Worm (Caenorhabditis elegans) whole organism, L2 larva: ENCODE results near the gene ptr-1.

ENCODE experiments used
- R02D3.7 ChIP-seq: fragments of 150-350 bp; optimal IDR thresholded peaks from 2 replicates; lab custom pipeline; 2014; ENCODE audit warnings: missing biosample characterization, missing genetic modification characterization
- Y55F3AM.14 ChIP-seq: fragments of 200-800 bp; sonication (Bioruptor generic); optimal IDR thresholded peaks from 2 replicates; lab custom pipeline; 2018; ENCODE audit warnings: mild to moderate bottlenecking, missing genetic modification characterization, missing compliant biosample characterization
- ZK546.5 ChIP-seq: sonication (generic microtip); optimal IDR thresholded peaks from 2 replicates; lab custom pipeline; 2017; ENCODE audit warnings: missing biosample characterization, missing genetic modification characterization
- alr-1 ChIP-seq: fragments of 150-350 bp; optimal IDR thresholded peaks from 2 replicates; lab custom pipeline; 2014; ENCODE audit warnings: missing biosample characterization, missing genetic modification characterization
- aly-2 ChIP-seq: fragments of 150-350 bp; optimal IDR thresholded peaks from 2 replicates; lab custom pipeline; 2014; ENCODE audit warnings: missing biosample characterization, missing genetic modification characterization
- crh-2 ChIP-seq: sonication (generic microtip); optimal IDR thresholded peaks from 2 replicates; lab custom pipeline; 2017; ENCODE audit warnings: missing biosample characterization, missing genetic modification characterization
- dmd-4 ChIP-seq: sonication (generic microtip); optimal IDR thresholded peaks from 2 replicates; lab custom pipeline; 2017; ENCODE audit warnings: missing biosample characterization, missing genetic modification characterization
- elt-3 ChIP-seq: sonication (generic microtip); optimal IDR thresholded peaks from 2 replicates; lab custom pipeline; 2017; ENCODE audit warnings: missing biosample characterization, missing genetic modification characterization
- fos-1 ChIP-seq: fragments of 150-350 bp; optimal IDR thresholded peaks from 2 replicates; lab custom pipeline; 2014; ENCODE audit warnings: missing biosample characterization, missing genetic modification characterization
- gmeb-1 ChIP-seq: fragments of 150-350 bp; optimal IDR thresholded peaks from 2 replicates; lab custom pipeline; 2014; ENCODE audit warnings: missing biosample characterization, missing genetic modification characterization
- lin-13 ChIP-seq: fragments of 150-350 bp; optimal IDR thresholded peaks from 2 replicates; lab custom pipeline; 2014; ENCODE audit warnings: missing biosample characterization, missing genetic modification reagents, missing genetic modification characterization
- lin-39 ChIP-seq: fragments of 150-350 bp; optimal IDR thresholded peaks from 2 replicates; lab custom pipeline; 2014; ENCODE audit warnings: missing biosample characterization, missing genetic modification reagents, missing genetic modification characterization
- mbf-1 ChIP-seq: sonication (generic microtip); optimal IDR thresholded peaks from 2 replicates; lab custom pipeline; 2017; ENCODE audit warnings: missing biosample characterization, missing genetic modification characterization
- nhr-11 ChIP-seq: fragments of 150-350 bp; optimal IDR thresholded peaks from 2 replicates; lab custom pipeline; 2014; ENCODE audit warnings: missing biosample characterization, missing genetic modification characterization
- nhr-129 ChIP-seq: fragments of 150-350 bp; optimal IDR thresholded peaks from 2 replicates; lab custom pipeline; 2014; ENCODE audit warnings: missing biosample characterization, missing genetic modification characterization
- nhr-21 ChIP-seq: fragments of 150-350 bp; optimal IDR thresholded peaks from 2 replicates; lab custom pipeline; 2014; ENCODE audit warnings: missing biosample characterization, missing genetic modification characterization
- nhr-25 ChIP-seq: fragments of 150-350 bp; sonication (generic microtip); optimal IDR thresholded peaks from 3 replicates; lab custom pipeline; 2014; ENCODE audit warnings: missing biosample characterization, missing genetic modification characterization
- nhr-6 ChIP-seq: fragments of 150-350 bp; optimal IDR thresholded peaks from 2 replicates; lab custom pipeline; 2014; ENCODE audit warnings: missing biosample characterization, missing genetic modification characterization
- nhr-77 ChIP-seq: fragments of 150-350 bp; optimal IDR thresholded peaks from 2 replicates; lab custom pipeline; 2014; ENCODE audit warnings: missing biosample characterization, missing genetic modification characterization
- peb-1 ChIP-seq: fragments of 150-350 bp; optimal IDR thresholded peaks from 2 replicates; lab custom pipeline; 2014; ENCODE audit warnings: missing biosample characterization, missing genetic modification characterization
- sem-4 ChIP-seq: fragments of 150-350 bp; optimal IDR thresholded peaks from 2 replicates; lab custom pipeline; 2014; ENCODE audit warnings: missing biosample characterization, missing genetic modification reagents, missing genetic modification characterization
- skn-1 ChIP-seq: sonication (generic microtip); optimal IDR thresholded peaks from 2 replicates; lab custom pipeline; 2017; ENCODE audit warnings: missing biosample characterization, missing genetic modification characterization
- sma-3 ChIP-seq: sonication (generic microtip); optimal IDR thresholded peaks from 2 replicates; lab custom pipeline; 2016; ENCODE audit warnings: missing genetic modification reagents, missing genetic modification characterization, missing compliant biosample characterization
- sma-9 ChIP-seq, 2 experiments: fragments of 150-350 bp in 1 of 2; sonication (generic microtip) in 1 of 2; optimal IDR thresholded peaks; 2 replicates each; lab custom pipeline; 2014 to 2016; ENCODE audit warnings: missing genetic modification characterization in 2 of 2, mild to moderate bottlenecking in 1 of 2, missing biosample characterization in 1 of 2, missing compliant biosample characterization in 1 of 2, missing genetic modification reagents in 1 of 2, moderate library complexity in 1 of 2
- snpc-4 ChIP-seq: fragments of 150-350 bp; optimal IDR thresholded peaks from 2 replicates; lab custom pipeline; 2014; ENCODE audit warnings: missing biosample characterization, missing genetic modification characterization
- ztf-11 ChIP-seq: sonication (generic microtip); optimal IDR thresholded peaks from 2 replicates; lab custom pipeline; 2017; ENCODE audit warnings: missing biosample characterization, missing genetic modification characterization
- ztf-4 ChIP-seq: fragments of 150-350 bp; optimal IDR thresholded peaks from 2 replicates; lab custom pipeline; 2014; ENCODE audit warnings: missing biosample characterization, missing genetic modification characterization

The ptr-1 gene

DNA sequence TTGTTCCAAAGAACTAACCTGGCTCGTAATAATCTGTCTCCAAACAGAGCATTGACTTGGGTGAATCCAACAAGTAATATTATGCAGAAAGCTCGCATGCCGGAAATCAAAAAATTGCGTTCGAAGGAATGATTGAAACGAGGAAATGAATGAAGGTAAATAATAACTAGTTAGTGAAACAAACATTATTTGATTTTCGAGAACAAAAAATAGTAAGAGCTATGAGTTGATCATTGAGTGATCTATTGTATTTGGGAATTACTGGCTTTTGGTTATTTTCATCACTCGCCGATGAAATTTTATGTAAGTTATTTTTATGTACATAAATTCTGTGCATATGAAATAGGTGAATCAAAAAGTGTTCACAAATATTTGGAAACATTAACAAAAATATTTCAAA lies 26.7 kb downstream of the ptr-1 start, which contains the start of gene B0222.5:
B0222.5 (minus strand) TSS at position 101 of the 400 bp plus-strand sequence.
- TF ChIP-seq aly-2, result no peak
- TF ChIP-seq dmd-4 (tag; lab: Kevin White, UChicago), result no peak
- no peak for TF ChIP-seq lin-39
- TF ChIP-seq snpc-4 (tag; lab: Kevin White, UChicago), result no peak
- no peak for TF ChIP-seq elt-3 (tag; lab: Kevin White, UChicago)
- TF ChIP-seq, all 48 proteins: peak for 0

DNA sequence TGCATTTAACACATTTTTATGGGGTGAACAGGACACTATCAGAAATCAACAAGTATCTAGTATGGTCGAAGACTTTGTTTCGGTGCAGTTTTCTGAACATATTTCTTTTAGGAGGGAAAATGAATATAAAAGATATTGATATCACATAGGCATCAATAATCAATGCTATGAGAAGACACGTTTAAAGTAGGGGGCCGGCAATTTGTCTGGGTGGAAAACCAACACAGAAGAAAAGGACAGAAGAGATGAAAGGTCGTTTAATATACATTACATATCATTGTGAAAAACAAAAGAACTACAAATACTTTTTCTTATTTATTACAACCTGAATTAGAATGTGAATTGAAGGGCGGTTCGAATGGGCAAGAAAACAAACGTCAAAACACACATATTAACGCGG lies 29.2 kb downstream of the ptr-1 start:
- TF ChIP-seq sma-9 (GFP tag; optimal IDR thresholded peaks at IDR 0.05; lab: Kevin White, UChicago), result peak; percentile 67
- no peak for TF ChIP-seq sma-9 (tag; optimal IDR thresholded peaks at IDR 0.05; lab: Kevin White, UChicago)
- TF ChIP-seq dmd-4 (tag; lab: Kevin White, UChicago), result no peak

DNA sequence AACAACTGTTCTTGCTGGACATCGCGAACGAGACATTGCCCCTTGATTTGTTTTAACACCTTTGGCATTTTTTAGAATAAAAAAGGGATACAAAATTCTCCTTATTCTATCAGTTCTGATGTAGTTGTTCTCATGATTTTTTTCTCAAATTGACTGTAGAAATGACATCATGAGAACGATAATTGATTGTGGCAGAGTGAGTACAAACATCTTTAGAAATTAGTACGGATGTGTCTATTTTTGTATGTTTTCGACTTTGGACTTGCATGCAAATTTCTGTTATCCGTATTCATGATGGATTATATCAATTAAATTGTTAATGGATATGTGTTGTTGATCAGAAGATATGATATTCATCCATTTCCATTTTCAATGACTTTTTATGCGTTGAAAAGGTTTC lies 33.4 kb downstream of the ptr-1 start:
- peak; percentile 54 for TF ChIP-seq sma-9 (GFP tag; optimal IDR thresholded peaks at IDR 0.05; lab: Kevin White, UChicago)
- no peak for TF ChIP-seq sma-9 (tag; optimal IDR thresholded peaks at IDR 0.05; lab: Kevin White, UChicago)
- TF ChIP-seq nhr-25 (tag; lab: Kevin White, UChicago), result no peak
- no peak for TF ChIP-seq mbf-1 (tag; lab: Kevin White, UChicago)
- TF ChIP-seq alr-1 (tag; lab: Kevin White, UChicago), result no peak

DNA sequence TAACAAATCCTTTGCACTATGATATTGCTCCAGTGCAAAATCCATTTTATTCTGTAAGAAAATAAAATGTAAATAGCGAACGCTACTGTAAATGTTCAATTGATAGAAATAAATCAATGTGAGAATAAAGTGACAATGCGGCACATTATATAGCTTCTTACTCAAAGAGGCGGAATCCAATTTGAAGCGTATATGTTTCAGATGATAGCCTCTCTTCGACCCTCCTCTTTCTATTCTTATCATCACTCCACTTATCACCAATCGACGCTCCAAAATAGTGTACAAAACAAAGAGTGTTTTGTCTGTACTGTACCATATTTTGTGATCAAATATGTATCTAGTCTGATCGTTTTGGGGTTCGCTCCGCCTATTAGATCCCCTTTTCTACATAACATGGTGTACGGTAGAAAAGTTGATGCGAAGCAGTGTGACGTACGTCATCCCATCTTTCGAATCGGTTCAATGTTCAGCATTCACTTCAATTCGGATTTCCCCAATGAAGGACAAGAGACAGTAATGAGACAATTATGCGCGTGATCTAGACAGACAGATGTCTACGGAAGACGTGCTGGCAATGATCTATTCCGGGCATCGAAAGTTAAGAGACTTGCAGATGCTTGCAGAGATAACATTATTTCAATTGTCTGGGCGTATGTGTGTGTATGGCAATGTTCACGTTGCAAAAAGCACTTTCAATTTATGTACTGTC lies 34.5 kb downstream of the ptr-1 start, which contains the start of gene spl-2:
spl-2 (minus strand) TSS at position 51 of the 709 bp plus-strand sequence.
- no peak for TF ChIP-seq ZK546.5 (tag; lab: Kevin White, UChicago)
- TF ChIP-seq crh-2, result no peak
- TF ChIP-seq ztf-11, result no peak
- no peak for TF ChIP-seq gmeb-1 (tag; lab: Kevin White, UChicago)
- no peak for TF ChIP-seq elt-3 (tag; lab: Kevin White, UChicago)
- TF ChIP-seq snpc-4 (tag; lab: Kevin White, UChicago), result no peak
- no peak for TF ChIP-seq peb-1 (tag; lab: Kevin White, UChicago)
- peak; percentile 47 for TF ChIP-seq nhr-25 (tag; lab: Kevin White, UChicago)
- TF ChIP-seq R02D3.7, result no peak
- TF ChIP-seq Y55F3AM.14 (GFP tag; lab: Kevin White, UChicago), result no peak
- no peak for TF ChIP-seq lin-13 (GFP tag; lab: Kevin White, UChicago)
- TF ChIP-seq nhr-129 (tag; lab: Kevin White, UChicago), result peak; percentile 23
- no peak for TF ChIP-seq ztf-4
- TF ChIP-seq nhr-21 (tag; lab: Kevin White, UChicago), result peak; percentile 50
- TF ChIP-seq sma-9 (GFP tag; optimal IDR thresholded peaks at IDR 0.05; lab: Kevin White, UChicago), result peak; percentile 35
- no peak for TF ChIP-seq sma-9 (tag; optimal IDR thresholded peaks at IDR 0.05; lab: Kevin White, UChicago)
- TF ChIP-seq fos-1 (tag; lab: Kevin White, UChicago), result no peak
- no peak for TF ChIP-seq aly-2
- peak; percentile 29 for TF ChIP-seq sma-3 (GFP tag; lab: Kevin White, UChicago)
- TF ChIP-seq nhr-77 (tag; lab: Kevin White, UChicago), result no peak
- no peak for TF ChIP-seq nhr-11
- TF ChIP-seq nhr-6 (tag; lab: Kevin White, UChicago), result no peak
- TF ChIP-seq sem-4 (tag; lab: Kevin White, UChicago), result no peak

DNA sequence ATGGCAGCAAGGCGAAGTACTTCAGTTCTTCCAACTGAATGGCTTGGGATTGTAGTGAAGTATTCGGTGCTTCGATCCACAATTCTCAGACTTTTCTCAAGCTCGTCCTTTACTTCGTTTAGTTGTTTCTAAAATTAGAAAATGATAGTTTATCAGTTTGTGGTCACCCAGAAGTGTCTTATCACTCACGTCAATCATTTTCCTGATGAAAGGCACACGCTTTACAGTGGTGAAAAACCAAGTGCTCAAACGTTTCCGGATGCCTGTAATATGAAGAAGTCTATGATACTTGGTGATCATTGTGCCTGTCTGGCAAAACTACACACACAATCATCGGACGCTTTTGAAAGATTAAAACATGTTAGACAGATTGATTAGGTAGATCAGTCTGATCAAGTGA lies 35.3 kb downstream of the ptr-1 start:
- TF ChIP-seq fos-1 (tag; lab: Kevin White, UChicago) (peak; percentile 16), sma-9 (GFP tag; optimal IDR thresholded peaks at IDR 0.05; lab: Kevin White, UChicago) (peak; percentile 2), sma-9 (tag; optimal IDR thresholded peaks at IDR 0.05; lab: Kevin White, UChicago) (no peak), skn-1 (tag; lab: Kevin White, UChicago) (no peak), nhr-77 (tag; lab: Kevin White, UChicago) (no peak), nhr-25 (tag; lab: Kevin White, UChicago) (no peak), gmeb-1 (tag; lab: Kevin White, UChicago) (peak; percentile 22), mbf-1 (tag; lab: Kevin White, UChicago) (no peak)
- TF ChIP-seq, all 48 proteins: peak for 3

DNA sequence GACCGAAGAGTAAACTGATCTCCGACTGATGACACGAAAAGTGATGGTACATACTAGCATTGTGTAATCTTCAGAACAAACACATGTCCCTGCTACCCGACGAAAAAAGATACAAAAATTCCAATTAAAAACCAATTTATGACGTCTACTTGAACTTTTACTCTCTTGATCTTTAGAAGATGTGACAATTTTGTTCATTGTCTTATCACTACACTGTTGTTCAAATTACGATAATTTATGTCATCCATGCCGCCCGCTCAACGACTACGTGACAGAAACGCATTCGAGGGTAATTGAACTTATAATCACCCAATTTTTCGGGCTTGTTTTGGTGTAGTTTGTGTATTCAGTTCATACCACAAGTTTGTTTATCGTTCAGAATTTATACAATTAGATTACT lies 37.6 kb downstream of the ptr-1 start:
- peak; percentile 31 for TF ChIP-seq sma-3 (GFP tag; lab: Kevin White, UChicago)
- TF ChIP-seq sma-9 (GFP tag; optimal IDR thresholded peaks at IDR 0.05; lab: Kevin White, UChicago), result peak; percentile 60
- no peak for TF ChIP-seq sma-9 (tag; optimal IDR thresholded peaks at IDR 0.05; lab: Kevin White, UChicago)
- TF ChIP-seq lin-39, result no peak
- TF ChIP-seq nhr-21 (tag; lab: Kevin White, UChicago), result peak; percentile 33
